Fruit fly (Drosophila melanogaster): Measurements from ENCODE around the gene Tspo.
A peak's percentile ranks its signal among the peaks of the same experiment; 100 is the strongest.

Gene Tspo

dm6 chr2L:540572-541210, 18.7 kb upstream of the Tspo start:
- peak; percentile 33 for TF ChIP-seq svp (GFP tag)
- no peak for TF ChIP-seq cyc (GFP tag; optimal IDR thresholded peaks at IDR 0.05)
- no peak for TF ChIP-seq fkh (GFP tag; optimal IDR thresholded peaks at IDR 0.05)
- peak; percentile 9 for TF ChIP-seq CG6808 (GFP tag; optimal IDR thresholded peaks at IDR 0.05)
- no peak for TF ChIP-seq CG11902 (GFP tag; optimal IDR thresholded peaks at IDR 0.05)
- no peak for TF ChIP-seq net (GFP tag; optimal IDR thresholded peaks at IDR 0.05)
- TF ChIP-seq Lpt (GFP tag; optimal IDR thresholded peaks at IDR 0.05): no peak
- no peak for TF ChIP-seq CG6854 (GFP tag; optimal IDR thresholded peaks at IDR 0.05)
- no peak for TF ChIP-seq spab (GFP tag; optimal IDR thresholded peaks at IDR 0.05)
- TF ChIP-seq CG4318 (GFP tag; optimal IDR thresholded peaks at IDR 0.05): no peak
- TF ChIP-seq Sox15 (GFP tag; optimal IDR thresholded peaks at IDR 0.05): no peak
- TF ChIP-seq esn (GFP tag; optimal IDR thresholded peaks at IDR 0.05): no peak
- no peak for TF ChIP-seq CG6792 (GFP tag; optimal IDR thresholded peaks at IDR 0.05)
- TF ChIP-seq Gug (GFP tag; IDR thresholded peaks at IDR 0.05): no peak
- no peak for TF ChIP-seq salr (GFP tag; optimal IDR thresholded peaks at IDR 0.05)
- TF ChIP-seq pdm3 (GFP tag; optimal IDR thresholded peaks at IDR 0.05): no peak
- no peak for TF ChIP-seq Hr4 (GFP tag; optimal IDR thresholded peaks at IDR 0.05)
- TF ChIP-seq Eip78C (GFP tag): peak; percentile 74
- peak; percentile 36 for TF ChIP-seq CG31627 (GFP tag; optimal IDR thresholded peaks at IDR 0.05)
- no peak for TF ChIP-seq CG10669 (GFP tag; optimal IDR thresholded peaks at IDR 0.05)
- no peak for TF ChIP-seq CG9139 (GFP tag; optimal IDR thresholded peaks at IDR 0.05)
- peak; percentile 16 for TF ChIP-seq Smox (GFP tag; optimal IDR thresholded peaks at IDR 0.05)
- peak; percentile 19 for TF ChIP-seq Sox14 (GFP tag; optimal IDR thresholded peaks at IDR 0.05)
- no peak for TF ChIP-seq CG32006 (GFP tag; optimal IDR thresholded peaks at IDR 0.05)
- TF ChIP-seq CG34406 (GFP tag; optimal IDR thresholded peaks at IDR 0.05): no peak
- peak in 1 of 2 experiments; percentile 6 for TF ChIP-seq ss (GFP tag; optimal IDR thresholded peaks at IDR 0.05)
- TF ChIP-seq CG15336 (GFP tag; IDR thresholded peaks at IDR 0.05): peak; percentile 9; the same call in 1 of the 2 replicates
- TF ChIP-seq CG3032 (tag; optimal IDR thresholded peaks at IDR 0.05): no peak
- no peak for TF ChIP-seq Eip75B (GFP tag; optimal IDR thresholded peaks at IDR 0.05)
- TF ChIP-seq lz (GFP tag; optimal IDR thresholded peaks at IDR 0.05): no peak
- peak; percentile 41 for TF ChIP-seq CG1621 (tag; optimal IDR thresholded peaks at IDR 0.05)
- no peak for TF ChIP-seq Hr39 (GFP tag; optimal IDR thresholded peaks at IDR 0.05)

- TF ChIP-seq Eip78C (GFP tag) (peak; percentile 63), CG3032 (tag; optimal IDR thresholded peaks at IDR 0.05) (peak; percentile 1), lz (GFP tag; optimal IDR thresholded peaks at IDR 0.05) (no peak), Sox14 (GFP tag; optimal IDR thresholded peaks at IDR 0.05) (peak; percentile 34)
Observed at dm6 chr2L:542338-542967, 17.0 kb upstream of the Tspo start, which contains the start of gene lwr. Gene lwr (minus strand): TSS chr2L:542580.

dm6 chr2L:543799-544198, 15.6 kb upstream of the Tspo start:
- TF ChIP-seq CG4318 (GFP tag; optimal IDR thresholded peaks at IDR 0.05) (no peak), cyc (GFP tag; optimal IDR thresholded peaks at IDR 0.05) (no peak), CG32006 (GFP tag; optimal IDR thresholded peaks at IDR 0.05) (no peak), fd59A (GFP tag; optimal IDR thresholded peaks at IDR 0.05) (no peak)

- TF ChIP-seq Eip78C (GFP tag) (peak; percentile 1), achi (GFP tag; optimal IDR thresholded peaks at IDR 0.05) (peak; percentile 14), fd85E (GFP tag; optimal IDR thresholded peaks at IDR 0.05) (no peak), svp (GFP tag) (peak; percentile 62)
Observed at dm6 chr2L:544444-545179, 14.8 kb upstream of the Tspo start, which contains the start of the genes Spp and nAChRbeta3. Gene Spp (minus strand): TSS chr2L:544653. Gene nAChRbeta3 (plus strand): TSS chr2L:545129.
